Fruit fly (Drosophila melanogaster) whole organism, embryonic: ENCODE measurements around the gene Antp.

Source experiments
- ATbp ChIP-seq: fragments of 200-800 bp; sonication (Bioruptor generic); optimal IDR thresholded peaks from 2 replicates; lab custom pipeline; 2017; ENCODE audit warnings: missing biosample characterization, mild to moderate bottlenecking, missing genetic modification characterization, missing genetic modification reagents
- CG10366 ChIP-seq: fragments of 200-800 bp; sonication (Bioruptor generic); IDR thresholded peaks from 2 replicates; pipeline ENCODE4 v1.3.6; 2022; ENCODE audit warnings: missing biosample characterization, missing genetic modification characterization
- CG1233 ChIP-seq: fragments of 200-800 bp; sonication (Bioruptor generic); optimal IDR thresholded peaks from 4 replicates; lab custom pipeline; 2018; ENCODE audit warnings: missing biosample characterization, mild to moderate bottlenecking, missing genetic modification characterization
- CG15011 ChIP-seq: fragments of 200-800 bp; sonication (Bioruptor generic); optimal IDR thresholded peaks from 3 replicates; lab custom pipeline; 2018; ENCODE audit warnings: missing biosample characterization, mild to moderate bottlenecking, missing genetic modification characterization
- CG1529 ChIP-seq: fragments of 200-800 bp; sonication (Bioruptor generic); optimal IDR thresholded peaks from 3 replicates; lab custom pipeline; 2018; ENCODE audit warnings: missing biosample characterization, missing genetic modification characterization
- CG15479 ChIP-seq: fragments of 200-800 bp; sonication (Bioruptor generic); optimal IDR thresholded peaks from 3 replicates; lab custom pipeline; 2019; ENCODE audit warnings: missing biosample characterization, mild to moderate bottlenecking, missing genetic modification characterization, moderate library complexity
- CG16863 ChIP-seq: fragments of 200-800 bp; sonication (Bioruptor generic); optimal IDR thresholded peaks from 3 replicates; lab custom pipeline; 2016; ENCODE audit warnings: missing biosample characterization, missing genetic modification characterization
- CG17186 ChIP-seq: fragments of 200-800 bp; sonication (Bioruptor generic); optimal IDR thresholded peaks from 3 replicates; lab custom pipeline; 2017; ENCODE audit warnings: missing biosample characterization, missing genetic modification reagents, missing genetic modification characterization
- CG17829 ChIP-seq: fragments of 200-800 bp; optimal IDR thresholded peaks from 2 replicates; lab custom pipeline; 2019; ENCODE audit warnings: missing biosample characterization, mild to moderate bottlenecking, missing genetic modification characterization, moderate library complexity
- CG2875 ChIP-seq: fragments of 200-800 bp; sonication (Bioruptor generic); optimal IDR thresholded peaks from 2 replicates; lab custom pipeline; 2017; ENCODE audit warnings: missing biosample characterization, mild to moderate bottlenecking, missing genetic modification characterization, missing genetic modification reagents
- CG31224 ChIP-seq: fragments of 200-800 bp; sonication (Bioruptor generic); IDR thresholded peaks from 2 replicates; pipeline ENCODE4 v1.3.6; 2022; ENCODE audit warnings: missing biosample characterization, missing genetic modification characterization
- CG31441 ChIP-seq: fragments of 200-800 bp; sonication (Bioruptor generic); IDR thresholded peaks from 2 replicates; pipeline ENCODE4 v1.3.6; 2022; ENCODE audit warnings: missing biosample characterization, missing genetic modification characterization
- CG4328 ChIP-seq: fragments of 200-800 bp; sonication (Bioruptor generic); optimal IDR thresholded peaks from 3 replicates; lab custom pipeline; 2017; ENCODE audit warnings: missing biosample characterization, missing genetic modification reagents, missing genetic modification characterization
- CG4424 ChIP-seq: fragments of 200-800 bp; sonication (Bioruptor generic); optimal IDR thresholded peaks from 3 replicates; lab custom pipeline; 2016; ENCODE audit warnings: missing biosample characterization, missing genetic modification characterization
- CG5245 ChIP-seq: fragments of 200-800 bp; sonication (Bioruptor generic); optimal IDR thresholded peaks from 3 replicates; lab custom pipeline; 2016; ENCODE audit warnings: missing biosample characterization, missing genetic modification characterization
- CG7271 ChIP-seq: fragments of 200-800 bp; sonication (Bioruptor generic); optimal IDR thresholded peaks from 2 replicates; lab custom pipeline; 2018; ENCODE audit warnings: missing biosample characterization, mild to moderate bottlenecking, missing genetic modification characterization, moderate library complexity
- CG8359 ChIP-seq: fragments of 200-800 bp; sonication (Bioruptor generic); optimal IDR thresholded peaks from 2 replicates; lab custom pipeline; 2017; ENCODE audit warnings: missing biosample characterization, mild to moderate bottlenecking, missing genetic modification characterization, borderline replicate concordance
- Dek ChIP-seq: fragments of 200-800 bp; sonication (Bioruptor generic); optimal IDR thresholded peaks from 3 replicates; lab custom pipeline; 2019; ENCODE audit warnings: missing biosample characterization, mild to moderate bottlenecking, missing genetic modification characterization, moderate library complexity
- Ets65A ChIP-seq: fragments of 200-800 bp; sonication (Bioruptor generic); peaks from one replicate; lab custom pipeline; 2016; ENCODE audit warnings: missing biosample characterization, missing genetic modification characterization
- Fer3 ChIP-seq: fragments of 200-800 bp; sonication (Bioruptor generic); optimal IDR thresholded peaks from 2 replicates; lab custom pipeline; 2018; ENCODE audit warnings: missing biosample characterization, mild to moderate bottlenecking, missing genetic modification characterization, moderate library complexity
- GATAe ChIP-seq: fragments of 200-800 bp; sonication (Bioruptor generic); conservative IDR thresholded peaks from 2 replicates; pipeline ENCODE4 v1.3.6; 2022; ENCODE audit warnings: missing biosample characterization, missing genetic modification characterization
- HHEX ChIP-seq: fragments of 200-800 bp; sonication (Bioruptor generic); optimal IDR thresholded peaks from 3 replicates; lab custom pipeline; 2017; ENCODE audit warnings: missing biosample characterization, mild to moderate bottlenecking, missing genetic modification characterization, missing genetic modification reagents
- Hsf ChIP-seq: fragments of 200-800 bp; sonication (Bioruptor generic); optimal IDR thresholded peaks from 3 replicates; lab custom pipeline; 2016; ENCODE audit warnings: missing biosample characterization, missing genetic modification characterization
- Lhr ChIP-seq: fragments of 200-800 bp; sonication (Bioruptor generic); optimal IDR thresholded peaks from 3 replicates; lab custom pipeline; 2017; ENCODE audit warnings: mild to moderate bottlenecking, missing biosample characterization, missing genetic modification reagents, missing genetic modification characterization
- Max ChIP-seq: fragments of 200-800 bp; sonication (Bioruptor generic); optimal IDR thresholded peaks from 2 replicates; lab custom pipeline; 2016; ENCODE audit warnings: missing biosample characterization, mild to moderate bottlenecking, missing genetic modification characterization
- Nf-YB ChIP-seq: fragments of 200-800 bp; sonication (Bioruptor generic); optimal IDR thresholded peaks from 3 replicates; lab custom pipeline; 2019; ENCODE audit warnings: missing biosample characterization, mild to moderate bottlenecking, missing genetic modification characterization, moderate library complexity
- Oaz ChIP-seq: fragments of 200-800 bp; sonication (Bioruptor generic); IDR thresholded peaks from 2 replicates; pipeline ENCODE4 v1.3.6; 2022; ENCODE audit warnings: missing biosample characterization, missing genetic modification characterization
- Usf ChIP-seq: fragments of 200-800 bp; sonication (Bioruptor generic); optimal IDR thresholded peaks from 2 replicates; lab custom pipeline; 2017; ENCODE audit warnings: missing genotype, missing biosample characterization, missing genetic modification characterization
- crol ChIP-seq: fragments of 200-800 bp; sonication (Bioruptor generic); IDR thresholded peaks from 2 replicates; pipeline ENCODE4 v1.3.6; 2022; ENCODE audit warnings: missing biosample characterization, missing genetic modification characterization
- dmrt99B ChIP-seq: fragments of 200-800 bp; sonication (Bioruptor generic); optimal IDR thresholded peaks from 2 replicates; lab custom pipeline; 2018; ENCODE audit warnings: missing biosample characterization, mild to moderate bottlenecking, missing genetic modification characterization, moderate library complexity
- dpn ChIP-seq, 2 experiments: fragments of 200-800 bp; sonication (Bioruptor generic); optimal IDR thresholded peaks; 3 replicates each; lab custom pipeline; 2016; ENCODE audit warnings: missing biosample characterization in 2 of 2, missing genetic modification characterization in 2 of 2
- dysf ChIP-seq: fragments of 200-800 bp; sonication (Bioruptor generic); IDR thresholded peaks from 3 replicates; pipeline ENCODE4 v1.3.6; 2022; ENCODE audit warnings: missing biosample characterization, missing genetic modification characterization
- esg ChIP-seq: fragments of 200-800 bp; sonication (Bioruptor generic); conservative IDR thresholded peaks from 2 replicates; pipeline ENCODE4 v1.3.6; 2022; ENCODE audit warnings: missing biosample characterization, missing genetic modification characterization
- ftz-f1 ChIP-seq: fragments of 200-800 bp; sonication (Bioruptor generic); optimal IDR thresholded peaks from 2 replicates; lab custom pipeline; 2016; ENCODE audit warnings: missing biosample characterization, missing genetic modification characterization
- gsb-n ChIP-seq: fragments of 200-800 bp; sonication (Bioruptor generic); optimal IDR thresholded peaks from 3 replicates; lab custom pipeline; 2018; ENCODE audit warnings: missing biosample characterization, mild to moderate bottlenecking, missing genetic modification characterization
- hkb ChIP-seq, 2 experiments: fragments of 200-800 bp in 1 of 2; fragments of >200 bp in 1 of 2; sonication (Bioruptor generic) in 1 of 2; IDR thresholded peaks in 1 of 2; optimal IDR thresholded peaks in 1 of 2; 2 replicates each; pipeline versions ENCODE4 v1.3.6 to Lab custom; 2017 to 2022; ENCODE audit warnings: missing biosample characterization in 1 of 2, missing genetic modification characterization in 1 of 2
- lola ChIP-seq, 3 experiments: fragments of >200 bp in 2 of 3; fragments of 200-800 bp in 1 of 3; sonication (Bioruptor generic) in 1 of 3; optimal IDR thresholded peaks; 2 replicates each; lab custom pipeline; 2017 to 2019; ENCODE audit warnings: missing biosample characterization in 3 of 3, missing genetic modification characterization in 3 of 3, mild to moderate bottlenecking in 1 of 3, moderate library complexity in 1 of 3
- nerfin-2 ChIP-seq: fragments of 200-800 bp; sonication (Bioruptor generic); IDR thresholded peaks from 2 replicates; pipeline ENCODE4 v1.3.6; 2022; ENCODE audit warnings: missing biosample characterization, missing genetic modification characterization; ENCODE audit not compliant: partially characterized antibody
- nmo ChIP-seq: fragments of 200-800 bp; sonication (Bioruptor generic); optimal IDR thresholded peaks from 2 replicates; lab custom pipeline; 2018; ENCODE audit warnings: missing biosample characterization, mild to moderate bottlenecking, missing genetic modification characterization, moderate library complexity
- onecut ChIP-seq: fragments of 200-800 bp; sonication (Bioruptor generic); IDR thresholded peaks from 2 replicates; pipeline ENCODE4 v1.3.6; 2022; ENCODE audit warnings: missing biosample characterization, missing genetic modification characterization
- ro ChIP-seq: fragments of 200-800 bp; sonication (Bioruptor generic); IDR thresholded peaks from 2 replicates; pipeline ENCODE4 v1.3.6; 2022; ENCODE audit warnings: missing biosample characterization, missing genetic modification characterization
- salm ChIP-seq: fragments of 200-800 bp; sonication (Bioruptor generic); optimal IDR thresholded peaks from 2 replicates; lab custom pipeline; 2018; ENCODE audit warnings: missing biosample characterization, mild to moderate bottlenecking, missing genetic modification characterization
- sd ChIP-seq: fragments of 200-800 bp; sonication (Bioruptor generic); optimal IDR thresholded peaks from 3 replicates; lab custom pipeline; 2018; ENCODE audit warnings: missing biosample characterization, mild to moderate bottlenecking, missing genetic modification characterization, moderate library complexity
- sim ChIP-seq: fragments of 200-800 bp; sonication (Bioruptor generic); IDR thresholded peaks from 2 replicates; pipeline ENCODE4 v1.3.6; 2022; ENCODE audit warnings: missing biosample characterization, missing genetic modification characterization
- sqz ChIP-seq: fragments of 200-800 bp; sonication (Bioruptor generic); optimal IDR thresholded peaks from 3 replicates; lab custom pipeline; 2018; ENCODE audit warnings: missing biosample characterization, mild to moderate bottlenecking, missing genetic modification characterization
- trem ChIP-seq: fragments of 200-800 bp; optimal IDR thresholded peaks from 3 replicates; lab custom pipeline; 2019; ENCODE audit warnings: missing biosample characterization, mild to moderate bottlenecking, missing genetic modification characterization, moderate library complexity
- unpg ChIP-seq: fragments of 200-800 bp; sonication (Bioruptor generic); optimal IDR thresholded peaks from 3 replicates; lab custom pipeline; 2018; ENCODE audit warnings: missing biosample characterization, mild to moderate bottlenecking, missing genetic modification characterization, moderate library complexity
- wor ChIP-seq: fragments of 200-800 bp; sonication (Bioruptor generic); IDR thresholded peaks from 2 replicates; pipeline ENCODE4 v1.3.6; 2022; ENCODE audit warnings: missing biosample characterization, missing genetic modification characterization
- zfh1 ChIP-seq: fragments of 200-800 bp; sonication (Bioruptor generic); IDR thresholded peaks from 3 replicates; pipeline ENCODE4 v1.3.6; 2022; ENCODE audit warnings: missing biosample characterization, missing genetic modification characterization

Gene Antp

DNA sequence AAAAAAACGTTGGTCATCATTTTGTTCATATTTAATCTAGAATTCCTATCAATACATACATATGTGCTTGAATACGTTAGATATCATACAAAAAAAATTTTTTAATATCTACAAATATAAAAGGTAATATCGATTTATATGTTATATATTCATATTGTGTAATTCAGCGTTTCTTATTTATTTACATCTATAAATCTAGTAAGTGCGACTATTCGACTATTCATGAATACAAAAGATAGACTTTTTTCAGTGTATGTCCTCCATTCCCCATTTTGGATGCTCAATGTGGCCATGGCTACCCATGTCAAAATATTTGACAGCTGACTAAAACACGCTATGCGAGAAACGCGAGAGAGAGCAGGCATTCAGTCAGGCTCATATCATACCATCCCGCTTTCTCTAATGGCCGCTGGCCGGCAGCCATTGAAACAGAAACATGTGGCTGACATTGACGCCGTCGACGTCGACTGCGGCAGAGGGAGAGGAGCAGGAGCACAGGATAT is 95.7 kb downstream of the Antp start (continued):
- TF ChIP-seq CG10366 (GFP tag; lab: Robert Waterston, UW) (peak; percentile 26; the same call in 1 of the 2 replicates), wor (GFP tag; lab: Robert Waterston, UW) (peak; percentile 40; the same call in 1 of the 2 replicates), zfh1 (GFP tag; lab: Robert Waterston, UW) (no peak), nerfin-2 (no peak), unpg (GFP tag; lab: Kevin White, UChicago) (peak; percentile 84), CG15479 (GFP tag; lab: Kevin White, UChicago) (peak; percentile 9), trem (tag; lab: Kevin White, UChicago) (peak; percentile 80), Lhr (peak; percentile 48), CG1529 (peak; percentile 46), dysf (GFP tag; lab: Robert Waterston, UW) (peak; percentile 56; the same call in 1 of the 3 replicates), salm (tag; lab: Kevin White, UChicago) (peak; percentile 74), CG31224 (peak; percentile 18; the same call in 1 of the 2 replicates), ftz-f1 (GFP tag; lab: Kevin White, UChicago) (no peak), Dek (peak; percentile 58), Hsf (GFP tag; lab: Kevin White, UChicago) (peak; percentile 20), dmrt99B (peak; percentile 84), sqz (GFP tag; lab: Kevin White, UChicago) (peak; percentile 46), Ets65A (GFP tag; lab: Kevin White, UChicago) (peak; percentile 54), Max (GFP tag; lab: Kevin White, UChicago) (no peak), dpn (GFP tag; optimal IDR thresholded peaks at IDR 0.05; lab: Kevin White, UChicago) (peak in 1 of 2 experiments; percentile 51), CG2875 (peak; percentile 62), ro (GFP tag; lab: Robert Waterston, UW) (peak; percentile 24; the same call in 1 of the 2 replicates), CG5245 (GFP tag; lab: Kevin White, UChicago) (peak; percentile 6), GATAe (GFP tag; lab: Robert Waterston, UW) (no peak), CG8359 (peak; percentile 44), CG4424 (GFP tag; lab: Kevin White, UChicago) (peak; percentile 72), lola (GFP tag; optimal IDR thresholded peaks at IDR 0.05; lab: Kevin White, UChicago) (peak in 1 of 3 experiments; percentile 94), nmo (GFP tag; lab: Kevin White, UChicago) (peak; percentile 91), onecut (GFP tag; lab: Robert Waterston, UW) (0 out of 2 replicates have a peak, but pooled peaks have one; percentile 23), ATbp (GFP tag; lab: Kevin White, UChicago) (peak; percentile 67), CG1233 (GFP tag; lab: Kevin White, UChicago) (peak; percentile 70), CG7271 (tag; lab: Kevin White, UChicago) (peak; percentile 33), Usf (GFP tag; lab: Kevin White, UChicago) (peak; percentile 55), crol (no peak), CG17829 (tag; lab: Kevin White, UChicago) (peak; percentile 90), CG4328 (GFP tag; lab: Kevin White, UChicago) (peak; percentile 8), esg (GFP tag; lab: Robert Waterston, UW) (peak; percentile 62), HHEX (peak; percentile 43), CG16863 (no peak), Nf-YB (peak; percentile 88), sim (0 out of 2 replicates have a peak, but pooled peaks have one; percentile 45), hkb (optimal IDR thresholded peaks at IDR 0.05; lab: Kevin White, UChicago) (no peak), hkb (GFP tag; IDR thresholded peaks at IDR 0.05; lab: Robert Waterston, UW) (peak; percentile 69), CG17186 (GFP tag; lab: Kevin White, UChicago) (no peak), CG15011 (GFP tag; lab: Kevin White, UChicago) (peak; percentile 35), CG31441 (GFP tag; lab: Robert Waterston, UW) (peak; percentile 95), Fer3 (tag; lab: Kevin White, UChicago) (peak; percentile 63), sd (peak; percentile 65), Oaz (0 out of 2 replicates have a peak, but pooled peaks have one; percentile 8), gsb-n (tag; lab: Kevin White, UChicago) (peak; percentile 85)
